Fruit fly (Drosophila melanogaster) Kc167 (cell line): ENCODE data around the gene fz2.

Experiments
- Myc ChIP-seq: fragments of >200 bp; optimal IDR thresholded peaks from 2 replicates; lab custom pipeline; 2017; ENCODE audit warnings: missing external identifiers
- Sin3A ChIP-seq: fragments of >200 bp; optimal IDR thresholded peaks from 2 replicates; lab custom pipeline; 2018; ENCODE audit warnings: missing external identifiers
- psq ChIP-seq: fragments of >200 bp; optimal IDR thresholded peaks from 2 replicates; lab custom pipeline; 2017; ENCODE audit warnings: missing external identifiers

DNA sequence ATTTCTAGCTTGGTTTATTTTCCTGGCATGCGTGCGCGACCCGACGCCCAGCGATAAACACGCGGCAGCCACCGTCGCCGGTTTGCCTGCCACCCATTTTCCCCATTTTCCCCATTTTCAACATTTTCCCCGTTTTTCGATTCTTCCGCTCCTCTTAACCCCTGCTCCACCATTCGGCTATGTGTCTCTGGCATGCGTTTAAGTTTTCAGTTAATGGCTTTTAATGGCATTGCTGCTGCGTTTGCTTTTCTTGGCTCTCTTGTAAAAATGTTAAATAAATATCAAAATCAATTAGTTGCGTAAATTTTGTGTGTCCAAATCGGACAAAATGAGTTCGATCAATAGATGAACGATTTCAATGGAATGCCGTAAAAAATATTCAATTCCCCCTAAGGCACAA lies 80.1 kb downstream of the fz2 start:
- TF ChIP-seq Myc (lab: Kevin White, UChicago) (no peak), psq (lab: Kevin White, UChicago) (no peak), Sin3A (lab: Kevin White, UChicago) (no peak)
